Worm (Caenorhabditis elegans) whole organism, early embryonic: ENCODE measurements around the gene arrd-2.

Experiments used
- B0310.2 ChIP-seq: sonication (generic microtip); optimal IDR thresholded peaks from 2 replicates; lab custom pipeline; 2016; ENCODE audit warnings: mild to moderate bottlenecking, missing genetic modification characterization, missing compliant biosample characterization
- F13C5.2 ChIP-seq: sonication (generic microtip); optimal IDR thresholded peaks from 2 replicates; lab custom pipeline; 2017; ENCODE audit warnings: mild to moderate bottlenecking, missing genetic modification characterization, inconsistent platforms, missing compliant biosample characterization
- aly-1 ChIP-seq: sonication (generic microtip); optimal IDR thresholded peaks from 2 replicates; lab custom pipeline; 2016; ENCODE audit warnings: missing genetic modification characterization, missing compliant biosample characterization
- ama-1 ChIP-seq: fragments of 150-350 bp; optimal IDR thresholded peaks from 2 replicates; lab custom pipeline; 2014
- ceh-13 ChIP-seq: fragments of 200-800 bp; sonication (Bioruptor generic); optimal IDR thresholded peaks from 2 replicates; lab custom pipeline; 2018; ENCODE audit warnings: mild to moderate bottlenecking, missing genetic modification characterization, missing compliant biosample characterization
- ceh-36 ChIP-seq: sonication (generic microtip); optimal IDR thresholded peaks from 2 replicates; lab custom pipeline; 2016; ENCODE audit warnings: missing genetic modification characterization, inconsistent platforms, missing compliant biosample characterization
- ets-7 ChIP-seq: sonication (generic microtip); optimal IDR thresholded peaks from 2 replicates; lab custom pipeline; 2016; ENCODE audit warnings: missing genotype, missing genetic modification characterization, missing compliant biosample characterization
- flt-1 ChIP-seq: fragments of 200-800 bp; sonication (Bioruptor generic); IDR thresholded peaks from 2 replicates; pipeline ENCODE4 v1.3.6; 2022; ENCODE audit warnings: missing genetic modification characterization, missing compliant biosample characterization
- hmbx-1 ChIP-seq: sonication (generic microtip); optimal IDR thresholded peaks from 2 replicates; lab custom pipeline; 2016; ENCODE audit warnings: mild to moderate bottlenecking, missing genetic modification characterization, missing compliant biosample characterization
- hmg-4 ChIP-seq: fragments of 200-800 bp; sonication (Bioruptor generic); optimal IDR thresholded peaks from 2 replicates; lab custom pipeline; 2018; ENCODE audit warnings: mild to moderate bottlenecking, missing genetic modification characterization, missing compliant biosample characterization
- hnd-1 ChIP-seq: sonication (generic microtip); optimal IDR thresholded peaks from 2 replicates; lab custom pipeline; 2016; ENCODE audit warnings: missing genetic modification characterization, missing compliant biosample characterization
- pes-1 ChIP-seq: fragments of 200-800 bp; sonication (Bioruptor generic); IDR thresholded peaks from 2 replicates; pipeline ENCODE4 v1.3.6; 2022; ENCODE audit warnings: missing genetic modification reagents, missing genetic modification characterization, missing compliant biosample characterization
- scrt-1 ChIP-seq: fragments of 200-800 bp; sonication (Bioruptor generic); IDR thresholded peaks from 2 replicates; pipeline ENCODE4 v1.3.6; 2022; ENCODE audit warnings: missing genetic modification characterization, missing compliant biosample characterization
- sea-1 ChIP-seq: fragments of 200-800 bp; sonication (Bioruptor generic); conservative IDR thresholded peaks from 2 replicates; pipeline ENCODE4 v1.3.6; 2022; ENCODE audit warnings: missing genetic modification characterization, missing compliant biosample characterization
- tbx-11 ChIP-seq: fragments of 200-800 bp; sonication (Bioruptor generic); IDR thresholded peaks from 2 replicates; pipeline ENCODE4 v1.3.6; 2022; ENCODE audit warnings: missing genetic modification characterization, missing compliant biosample characterization
- tbx-37 ChIP-seq: fragments of 200-800 bp; sonication (Bioruptor generic); conservative IDR thresholded peaks from 2 replicates; pipeline ENCODE4 v1.3.6; 2022; ENCODE audit warnings: missing genetic modification reagents, missing genetic modification characterization, missing compliant biosample characterization
- tra-4 ChIP-seq: sonication (generic microtip); optimal IDR thresholded peaks from 2 replicates; lab custom pipeline; 2017; ENCODE audit warnings: missing genetic modification characterization, missing compliant biosample characterization

Gene arrd-2

DNA sequence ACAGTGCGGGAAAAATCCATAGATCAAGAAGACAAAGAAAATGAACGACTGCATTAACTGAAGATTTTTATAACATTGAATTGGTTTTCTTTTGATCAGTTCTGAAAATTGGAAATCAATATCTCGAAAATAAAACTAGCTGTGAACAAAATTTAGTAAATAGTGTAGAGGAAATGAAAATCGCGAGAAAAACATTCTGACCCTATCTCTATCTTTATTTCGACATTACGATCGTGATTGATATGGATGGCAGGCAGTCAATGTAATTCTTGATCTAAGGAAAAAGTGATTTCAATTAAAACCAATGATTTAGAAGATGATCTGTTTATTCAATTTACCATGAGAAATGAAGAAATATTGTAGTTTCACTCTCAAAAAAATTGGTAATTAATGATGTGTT is 28.4 kb downstream of the arrd-2 start, which contains the start of gene kin-16:
kin-16 (minus strand) TSS at position 101 of the 400 bp plus-strand sequence.
- TF ChIP-seq ets-7 (tag; lab: Kevin White, UChicago) (no peak), hmbx-1 (no peak), flt-1 (no peak), tra-4 (tag; lab: Kevin White, UChicago) (no peak), hnd-1 (no peak), ama-1 (lab: Kevin White, UChicago) (no peak), B0310.2 (tag; lab: Kevin White, UChicago) (no peak), ceh-36 (tag; lab: Kevin White, UChicago) (no peak), tbx-37 (GFP tag; lab: Robert Waterston, UW) (no peak), hmg-4 (GFP tag; lab: Kevin White, UChicago) (no peak), pes-1 (GFP tag; lab: Robert Waterston, UW) (no peak), scrt-1 (no peak), aly-1 (tag; lab: Kevin White, UChicago) (no peak)

DNA sequence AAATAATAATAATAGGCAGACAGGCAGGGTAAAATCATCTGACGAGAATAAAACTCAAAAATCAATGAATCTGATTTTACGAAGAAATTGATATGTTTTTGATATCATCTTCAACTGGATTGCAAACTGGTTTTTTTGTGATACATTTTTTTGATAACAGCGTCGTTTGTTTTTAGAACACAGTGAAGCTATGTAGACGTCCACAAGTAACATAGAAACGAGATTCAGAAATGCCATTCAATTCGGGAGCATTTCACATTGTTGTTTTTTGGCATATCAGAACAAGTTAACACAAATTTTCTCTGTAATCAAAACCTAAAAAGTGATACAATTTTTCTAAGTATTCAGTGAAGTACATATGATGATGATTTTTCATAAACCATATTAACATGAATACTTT is 30.7 kb downstream of the arrd-2 start, which contains the start of gene chil-13:
chil-13 (minus strand) TSS at position 101 of the 400 bp plus-strand sequence.
- TF ChIP-seq hnd-1 (no peak), ceh-13 (GFP tag; lab: Kevin White, UChicago) (no peak), B0310.2 (tag; lab: Kevin White, UChicago) (no peak), aly-1 (tag; lab: Kevin White, UChicago) (no peak), tbx-37 (GFP tag; lab: Robert Waterston, UW) (no peak), hmbx-1 (no peak), flt-1 (no peak), tbx-11 (GFP tag; lab: Robert Waterston, UW) (no peak), ets-7 (tag; lab: Kevin White, UChicago) (no peak), F13C5.2 (tag; lab: Kevin White, UChicago) (no peak)

DNA sequence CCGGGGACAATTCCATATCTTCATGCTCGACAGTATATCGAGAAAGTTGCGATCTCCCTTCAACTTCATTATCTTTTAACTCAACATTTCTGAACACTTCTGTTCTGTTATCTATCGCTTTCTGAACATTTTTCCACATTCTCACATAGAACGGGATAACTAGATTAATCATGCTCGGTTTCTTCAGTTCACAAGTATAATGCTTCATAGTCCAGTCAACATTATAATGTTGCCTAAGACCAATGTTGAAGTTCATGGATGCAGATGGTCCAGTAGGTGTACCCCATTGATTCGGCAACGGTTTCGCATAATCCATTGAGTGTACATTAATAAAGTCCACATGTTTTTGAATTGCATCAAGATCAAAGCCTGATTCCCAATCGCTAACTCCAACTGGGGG is 31.3 kb downstream of the arrd-2 start:
- TF ChIP-seq pes-1 (GFP tag; lab: Robert Waterston, UW) (no peak), sea-1 (no peak), ets-7 (tag; lab: Kevin White, UChicago) (no peak), tbx-11 (GFP tag; lab: Robert Waterston, UW) (no peak)

DNA sequence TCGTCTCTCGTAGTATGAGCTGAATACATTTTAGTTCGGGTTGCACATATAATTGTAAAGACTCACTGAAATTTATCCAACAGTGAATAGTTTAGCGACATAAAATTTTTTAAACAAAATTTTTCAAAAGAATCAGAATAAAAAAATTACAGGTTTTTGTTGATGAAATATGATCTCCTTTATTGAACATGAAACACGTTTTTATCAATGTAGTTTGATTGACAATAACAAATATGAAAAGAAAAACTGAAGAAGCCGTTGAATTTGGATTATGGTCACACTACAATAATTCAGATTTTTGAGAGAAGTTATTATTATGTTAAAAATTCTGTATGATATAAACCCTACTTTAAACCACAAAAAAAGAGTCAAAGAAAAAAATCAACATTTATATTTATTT is 32.5 kb downstream of the arrd-2 start, which contains the start of gene chil-17:
chil-17 (minus strand) TSS at position 101 of the 400 bp plus-strand sequence.
- TF ChIP-seq flt-1 (no peak), tra-4 (tag; lab: Kevin White, UChicago) (no peak), hmg-4 (GFP tag; lab: Kevin White, UChicago) (no peak), sea-1 (no peak), pes-1 (GFP tag; lab: Robert Waterston, UW) (no peak), ama-1 (lab: Kevin White, UChicago) (no peak), hnd-1 (no peak), tbx-11 (GFP tag; lab: Robert Waterston, UW) (no peak), aly-1 (tag; lab: Kevin White, UChicago) (no peak), B0310.2 (tag; lab: Kevin White, UChicago) (no peak), hmbx-1 (no peak)

DNA sequence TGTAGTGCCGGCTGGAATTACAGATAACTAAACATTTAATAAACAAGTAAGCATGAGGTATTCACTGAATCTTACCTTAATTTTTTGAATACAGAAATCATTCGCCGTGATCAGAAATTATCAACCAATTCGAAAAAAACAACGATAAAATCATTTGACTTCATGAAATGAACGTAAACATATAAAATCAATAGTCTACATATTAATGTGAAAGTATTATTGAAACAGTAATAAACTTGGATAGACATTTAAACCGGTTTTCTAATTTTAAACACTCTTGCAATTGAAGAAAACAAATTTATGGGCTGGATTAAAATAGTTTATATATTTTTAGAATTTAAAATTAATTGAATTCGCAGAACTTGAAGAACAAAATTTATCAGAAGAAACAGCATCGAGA is 34.3 kb downstream of the arrd-2 start, which contains the start of gene chil-16:
chil-16 (minus strand) TSS at position 101 of the 400 bp plus-strand sequence.
- TF ChIP-seq ceh-13 (GFP tag; lab: Kevin White, UChicago) (no peak), hmg-4 (GFP tag; lab: Kevin White, UChicago) (no peak), ets-7 (tag; lab: Kevin White, UChicago) (no peak), B0310.2 (tag; lab: Kevin White, UChicago) (no peak), ama-1 (lab: Kevin White, UChicago) (no peak), aly-1 (tag; lab: Kevin White, UChicago) (no peak), hmbx-1 (no peak), pes-1 (GFP tag; lab: Robert Waterston, UW) (no peak), ceh-36 (tag; lab: Kevin White, UChicago) (no peak), hnd-1 (no peak), sea-1 (no peak), scrt-1 (no peak), tbx-11 (GFP tag; lab: Robert Waterston, UW) (no peak), tbx-37 (GFP tag; lab: Robert Waterston, UW) (no peak), tra-4 (tag; lab: Kevin White, UChicago) (no peak), F13C5.2 (tag; lab: Kevin White, UChicago) (no peak)

DNA sequence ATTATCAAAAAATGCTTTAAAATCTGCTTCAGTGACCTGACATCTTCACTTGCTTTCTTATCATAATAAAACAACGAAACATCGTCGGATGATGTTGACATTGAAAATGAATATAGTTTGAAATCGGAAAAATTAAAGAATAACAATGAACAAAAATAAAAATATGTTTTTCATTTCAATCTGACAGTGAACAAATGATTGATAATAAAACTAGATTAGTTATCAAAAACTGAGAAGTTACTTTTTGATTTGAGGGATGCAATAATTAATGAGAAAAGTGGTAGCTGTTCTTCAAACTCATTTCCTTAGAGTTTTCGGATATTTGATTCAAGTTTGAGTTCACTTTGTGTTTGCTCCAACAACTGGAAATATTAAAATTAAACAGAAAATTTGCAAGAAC is 36.0 kb downstream of the arrd-2 start, which contains the start of gene chil-15:
chil-15 (minus strand) TSS at position 101 of the 400 bp plus-strand sequence.
- TF ChIP-seq B0310.2 (tag; lab: Kevin White, UChicago) (no peak), ceh-36 (tag; lab: Kevin White, UChicago) (no peak), F13C5.2 (tag; lab: Kevin White, UChicago) (no peak), hnd-1 (no peak), hmbx-1 (no peak), scrt-1 (no peak), tbx-11 (GFP tag; lab: Robert Waterston, UW) (no peak), ceh-13 (GFP tag; lab: Kevin White, UChicago) (no peak), tra-4 (tag; lab: Kevin White, UChicago) (no peak), ets-7 (tag; lab: Kevin White, UChicago) (no peak), flt-1 (no peak), hmg-4 (GFP tag; lab: Kevin White, UChicago) (no peak), pes-1 (GFP tag; lab: Robert Waterston, UW) (no peak), sea-1 (no peak), ama-1 (lab: Kevin White, UChicago) (no peak), aly-1 (tag; lab: Kevin White, UChicago) (no peak)

DNA sequence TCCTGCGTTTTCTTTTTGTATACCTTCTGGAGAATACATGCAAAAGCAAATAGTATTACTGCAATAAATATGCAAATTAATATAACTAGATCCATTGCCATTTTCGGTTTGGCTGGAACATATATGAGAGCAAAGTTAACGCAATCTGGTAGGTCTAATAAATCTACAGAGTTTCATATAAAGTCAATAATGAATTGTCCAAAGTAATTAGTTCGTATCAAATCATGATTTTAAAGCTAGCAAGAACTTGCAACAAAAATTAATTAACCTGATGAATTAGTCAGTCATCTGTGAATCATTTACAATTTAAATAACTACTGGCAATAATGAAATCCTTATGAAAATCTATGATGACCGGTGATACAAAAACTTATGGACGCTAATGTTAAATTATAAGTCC is 37.8 kb downstream of the arrd-2 start, which contains the start of gene R09D1.13:
R09D1.13 (minus strand) TSS at position 101 of the 400 bp plus-strand sequence.
- TF ChIP-seq ama-1 (lab: Kevin White, UChicago), result no peak
- no peak for TF ChIP-seq tbx-11 (GFP tag; lab: Robert Waterston, UW)
- TF ChIP-seq pes-1 (GFP tag; lab: Robert Waterston, UW), result no peak
- TF ChIP-seq B0310.2 (tag; lab: Kevin White, UChicago), result no peak
- no peak for TF ChIP-seq hmbx-1
